Fruit fly (Drosophila melanogaster): ENCODE data around the gene Dora.

DNA sequence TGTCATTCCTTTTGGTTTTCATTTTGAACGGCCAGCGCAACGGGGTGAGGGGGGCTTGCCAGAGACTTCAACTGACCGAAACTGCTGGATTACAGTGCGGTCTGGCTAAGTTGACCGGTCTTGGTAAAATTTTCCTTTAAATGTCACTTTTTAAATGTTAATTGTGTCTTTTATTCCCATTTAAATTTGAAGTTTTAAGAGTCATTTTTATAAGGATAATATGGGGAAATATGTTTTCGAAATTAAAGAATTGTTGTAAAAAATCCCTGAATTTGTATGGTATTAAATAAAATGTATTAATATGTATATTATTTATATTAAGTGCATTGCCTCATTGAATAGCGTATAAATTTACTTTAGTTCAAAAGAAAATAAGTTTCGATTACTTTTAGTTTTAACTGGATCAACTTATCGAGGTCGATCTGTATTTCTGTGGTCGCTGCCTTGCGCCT lies 64.9 kb downstream of the Dora start:
- peak; percentile 39 for TF ChIP-seq Eip75B (GFP tag; optimal IDR thresholded peaks at IDR 0.05)
- peak; percentile 93 for TF ChIP-seq CG32006 (GFP tag; optimal IDR thresholded peaks at IDR 0.05)
- TF ChIP-seq CG9139 (GFP tag; optimal IDR thresholded peaks at IDR 0.05) = peak; percentile 49
